Worm (Caenorhabditis elegans) whole organism, L2 larva: ENCODE results near the gene xbx-3.

Source experiments
- aly-2 ChIP-seq: fragments of 150-350 bp; optimal IDR thresholded peaks from 2 replicates; lab custom pipeline; 2014; ENCODE audit warnings: missing biosample characterization, missing genetic modification characterization
- lin-39 ChIP-seq: fragments of 150-350 bp; optimal IDR thresholded peaks from 2 replicates; lab custom pipeline; 2014; ENCODE audit warnings: missing biosample characterization, missing genetic modification reagents, missing genetic modification characterization

ce11 chrIII:10085103-10085502 lies 49.4 kb downstream of the xbx-3 start, which contains the start of gene T16H12.13:
- TF ChIP-seq aly-2 (tag; lab: Kevin White, UChicago) = no peak
- TF ChIP-seq lin-39 (tag; lab: Kevin White, UChicago) = no peak
